Worm (Caenorhabditis elegans): Measurements from ENCODE around the gene ram-5.

ce11 chrX:14562286-14563086, 12.5 kb downstream of the ram-5 start:
- TF ChIP-seq aly-2 (tag; optimal IDR thresholded peaks at IDR 0.05) (no peak), nhr-90 (tag; optimal IDR thresholded peaks at IDR 0.05; ENCODE audit: poor library complexity) (no peak), mdl-1 (tag; optimal IDR thresholded peaks at IDR 0.05) (no peak), fkh-10 (GFP tag; optimal IDR thresholded peaks at IDR 0.05) (peak; percentile 75), aha-1 (tag; optimal IDR thresholded peaks at IDR 0.05) (no peak)

All from whole organism, L1 larva.